Worm (Caenorhabditis elegans): ENCODE measurements around the gene rfc-2.
"Not testable (repeated sequence)": the region's sequence is repeated elsewhere in the genome, so short reads cannot be mapped to it uniquely, and the experiment has no call there.

The rfc-2 gene

ce11 chrIV:1346981-1347380, at the start of gene rfc-2:
rfc-2 (plus strand) TSS chrIV:1347314.
- TF ChIP-seq ztf-29 (GFP tag; IDR thresholded peaks at IDR 0.05): no peak
- no peak for TF ChIP-seq klf-2 (GFP tag; conservative IDR thresholded peaks at IDR 0.05)
- no peak for TF ChIP-seq tab-1 (GFP tag; IDR thresholded peaks at IDR 0.05)
- TF ChIP-seq flt-1 (GFP tag; IDR thresholded peaks at IDR 0.05): no peak
- no peak for TF ChIP-seq ref-1 (GFP tag; conservative IDR thresholded peaks at IDR 0.05)
- no peak for TF ChIP-seq ztf-23 (GFP tag; IDR thresholded peaks at IDR 0.05)
- TF ChIP-seq cog-1 (tag; optimal IDR thresholded peaks at IDR 0.05): no peak
- TF ChIP-seq T22C8.4 (GFP tag; IDR thresholded peaks at IDR 0.05): no peak
- TF ChIP-seq med-1 (GFP tag; optimal IDR thresholded peaks at IDR 0.05; ENCODE audit: insufficient read depth): no peak

- TF ChIP-seq klf-2 (GFP tag; conservative IDR thresholded peaks at IDR 0.05) (no peak), ztf-23 (GFP tag; IDR thresholded peaks at IDR 0.05) (no peak), med-1 (GFP tag; optimal IDR thresholded peaks at IDR 0.05; ENCODE audit: insufficient read depth) (no peak), T22C8.4 (GFP tag; IDR thresholded peaks at IDR 0.05) (no peak), cog-1 (tag; optimal IDR thresholded peaks at IDR 0.05) (no peak), tab-1 (GFP tag; IDR thresholded peaks at IDR 0.05) (no peak)
Measured at ce11 chrIV:1298984-1299383, 48.1 kb upstream of the rfc-2 start.

ce11 chrIV:1309600-1310207, 37.4 kb upstream of the rfc-2 start, which contains the start of the genes ddx-46 and F53H1.4:
ddx-46 (minus strand) TSS chrIV:1309650.
F53H1.4 (plus strand) TSS chrIV:1310166.
- TF ChIP-seq flt-1 (GFP tag; IDR thresholded peaks at IDR 0.05) (0 out of 2 replicates have a peak, but pooled peaks have one; percentile 18), cog-1 (tag; optimal IDR thresholded peaks at IDR 0.05) (no peak), ref-1 (GFP tag; conservative IDR thresholded peaks at IDR 0.05) (no peak), tab-1 (GFP tag; IDR thresholded peaks at IDR 0.05) (no peak), T22C8.4 (GFP tag; IDR thresholded peaks at IDR 0.05) (no peak), med-1 (GFP tag; optimal IDR thresholded peaks at IDR 0.05; ENCODE audit: insufficient read depth) (no peak)

ce11 chrIV:1310337-1310736, 36.8 kb upstream of the rfc-2 start:
- TF ChIP-seq tab-1 (GFP tag; IDR thresholded peaks at IDR 0.05): no peak
- TF ChIP-seq ztf-23 (GFP tag; IDR thresholded peaks at IDR 0.05): no peak
- TF ChIP-seq flt-1 (GFP tag; IDR thresholded peaks at IDR 0.05): no peak
- no peak for TF ChIP-seq med-1 (GFP tag; optimal IDR thresholded peaks at IDR 0.05; ENCODE audit: insufficient read depth)
- TF ChIP-seq ref-1 (GFP tag; conservative IDR thresholded peaks at IDR 0.05): no peak
- TF ChIP-seq cog-1 (tag; optimal IDR thresholded peaks at IDR 0.05): no peak
- TF ChIP-seq ztf-29 (GFP tag; IDR thresholded peaks at IDR 0.05): no peak
- TF ChIP-seq klf-2 (GFP tag; conservative IDR thresholded peaks at IDR 0.05): no peak

DNA sequence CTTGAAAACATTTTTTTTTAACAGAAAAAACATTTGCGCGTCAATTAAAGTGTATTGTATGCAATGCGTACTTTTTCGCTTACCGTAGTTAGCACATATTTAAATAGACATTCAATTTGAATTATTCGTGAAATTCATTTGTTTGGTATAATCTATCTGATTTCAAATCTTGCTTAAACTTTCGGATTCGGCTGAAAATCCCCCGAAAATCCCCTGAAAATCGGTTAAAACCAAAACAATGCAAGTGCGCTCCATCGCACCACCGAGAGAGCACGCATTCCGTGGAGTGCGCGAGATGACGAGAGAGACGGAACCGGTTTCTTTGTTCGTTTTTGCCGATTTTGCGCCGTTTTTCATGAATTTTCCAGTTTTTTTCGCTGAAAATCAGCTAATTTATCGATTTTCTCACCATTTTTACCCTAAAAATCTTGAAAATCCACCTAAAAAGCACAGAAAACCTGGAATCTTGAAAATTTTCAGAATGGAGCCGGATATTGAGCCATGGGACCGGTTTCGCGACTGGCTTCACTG, 18.4 kb upstream of the rfc-2 start, which contains the start of gene F53H1.3:
Gene F53H1.3 (plus strand): TSS at position 481 of the 531 bp plus-strand sequence.
- no peak for TF ChIP-seq ref-1 (GFP tag; conservative IDR thresholded peaks at IDR 0.05)

ce11 chrIV:1340788-1341187, 6.3 kb upstream of the rfc-2 start, which contains the start of gene F58F6.6:
F58F6.6 (plus strand) TSS chrIV:1341088.
- not testable (repeated sequence) for TF ChIP-seq cog-1 (tag; optimal IDR thresholded peaks at IDR 0.05); flt-1 (GFP tag; IDR thresholded peaks at IDR 0.05); med-1 (GFP tag; optimal IDR thresholded peaks at IDR 0.05; ENCODE audit: insufficient read depth)

DNA sequence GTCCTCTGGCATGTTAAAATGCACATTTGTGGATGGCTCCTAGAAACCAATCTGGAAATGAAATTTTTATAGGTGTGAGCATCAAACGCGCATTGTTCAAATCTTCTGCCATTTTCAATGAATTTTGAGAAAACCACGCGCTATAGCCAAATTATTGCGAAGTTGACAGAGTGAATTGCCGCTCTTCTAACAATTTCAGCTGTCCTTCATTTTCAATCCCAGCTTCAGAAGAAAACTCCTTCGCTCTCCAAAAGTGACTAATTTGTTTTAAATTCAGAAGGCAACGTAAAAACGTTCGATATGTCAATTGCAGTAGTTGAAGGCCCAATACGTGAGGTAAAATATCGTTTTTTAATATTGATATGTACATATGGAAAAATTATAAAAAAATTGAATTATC, 3.7 kb upstream of the rfc-2 start, which contains the start of gene F58F6.5:
Gene F58F6.5 (plus strand): TSS at position 301 of the 400 bp plus-strand sequence.
- not testable (repeated sequence) for TF ChIP-seq T22C8.4 (GFP tag; IDR thresholded peaks at IDR 0.05); flt-1 (GFP tag; IDR thresholded peaks at IDR 0.05); ref-1 (GFP tag; conservative IDR thresholded peaks at IDR 0.05)

- no peak for TF ChIP-seq cog-1 (tag; optimal IDR thresholded peaks at IDR 0.05)
- no peak for TF ChIP-seq ztf-29 (GFP tag; IDR thresholded peaks at IDR 0.05)
- no peak for TF ChIP-seq tab-1 (GFP tag; IDR thresholded peaks at IDR 0.05)
Measured at ce11 chrIV:1349352-1349751, 2.2 kb downstream of the rfc-2 start.

DNA sequence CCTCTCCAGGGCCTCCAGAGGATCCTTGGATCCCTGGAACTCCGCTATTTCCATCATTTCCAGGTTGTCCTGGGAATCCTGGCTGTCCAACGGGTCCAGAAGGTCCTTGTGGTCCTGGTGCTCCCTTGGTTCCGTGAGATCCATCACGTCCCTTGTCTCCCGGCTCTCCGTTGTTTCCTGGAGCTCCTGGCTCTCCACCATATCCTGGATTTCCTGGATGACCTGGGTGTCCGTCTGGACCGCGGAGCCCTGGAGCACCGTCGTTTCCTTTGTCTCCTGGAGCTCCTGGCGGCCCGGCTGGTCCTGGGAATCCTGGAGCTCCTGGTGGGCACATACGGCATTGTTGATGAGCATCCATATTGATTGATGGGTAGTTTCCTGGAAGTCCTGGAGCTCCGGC, 6.7 kb downstream of the rfc-2 start:
- TF ChIP-seq ref-1 (GFP tag; conservative IDR thresholded peaks at IDR 0.05) (no peak), klf-2 (GFP tag; conservative IDR thresholded peaks at IDR 0.05) (no peak), ztf-29 (GFP tag; IDR thresholded peaks at IDR 0.05) (no peak), cog-1 (tag; optimal IDR thresholded peaks at IDR 0.05) (no peak), T22C8.4 (GFP tag; IDR thresholded peaks at IDR 0.05) (no peak), med-1 (GFP tag; optimal IDR thresholded peaks at IDR 0.05; ENCODE audit: insufficient read depth) (no peak), tab-1 (GFP tag; IDR thresholded peaks at IDR 0.05) (no peak), ztf-23 (GFP tag; IDR thresholded peaks at IDR 0.05) (no peak), flt-1 (GFP tag; IDR thresholded peaks at IDR 0.05) (no peak)

ce11 chrIV:1355147-1355546, 8.0 kb downstream of the rfc-2 start, which contains the start of gene col-104:
col-104 (minus strand) TSS chrIV:1355305.
- no peak for TF ChIP-seq ztf-29 (GFP tag; IDR thresholded peaks at IDR 0.05)
- TF ChIP-seq flt-1 (GFP tag; IDR thresholded peaks at IDR 0.05): no peak
- peak; percentile 73 for TF ChIP-seq T22C8.4 (GFP tag; IDR thresholded peaks at IDR 0.05)
- no peak for TF ChIP-seq ztf-23 (GFP tag; IDR thresholded peaks at IDR 0.05)
- no peak for TF ChIP-seq klf-2 (GFP tag; conservative IDR thresholded peaks at IDR 0.05)

ce11 chrIV:1358109-1358508, 11.0 kb downstream of the rfc-2 start:
- 0 out of 2 replicates have a peak, but pooled peaks have one; percentile 43 for TF ChIP-seq flt-1 (GFP tag; IDR thresholded peaks at IDR 0.05)
- no peak for TF ChIP-seq ref-1 (GFP tag; conservative IDR thresholded peaks at IDR 0.05)
- TF ChIP-seq med-1 (GFP tag; optimal IDR thresholded peaks at IDR 0.05; ENCODE audit: insufficient read depth): no peak
- TF ChIP-seq ztf-29 (GFP tag; IDR thresholded peaks at IDR 0.05): no peak
- no peak for TF ChIP-seq klf-2 (GFP tag; conservative IDR thresholded peaks at IDR 0.05)
- TF ChIP-seq ztf-23 (GFP tag; IDR thresholded peaks at IDR 0.05): no peak
- TF ChIP-seq T22C8.4 (GFP tag; IDR thresholded peaks at IDR 0.05): no peak
- 0 out of 2 replicates have a peak, but pooled peaks have one; percentile 20 for TF ChIP-seq tab-1 (GFP tag; IDR thresholded peaks at IDR 0.05)
- no peak for TF ChIP-seq cog-1 (tag; optimal IDR thresholded peaks at IDR 0.05)

All from whole organism, midembryonic.